Worm (Caenorhabditis elegans): ENCODE data around the gene T07A5.1.

DNA sequence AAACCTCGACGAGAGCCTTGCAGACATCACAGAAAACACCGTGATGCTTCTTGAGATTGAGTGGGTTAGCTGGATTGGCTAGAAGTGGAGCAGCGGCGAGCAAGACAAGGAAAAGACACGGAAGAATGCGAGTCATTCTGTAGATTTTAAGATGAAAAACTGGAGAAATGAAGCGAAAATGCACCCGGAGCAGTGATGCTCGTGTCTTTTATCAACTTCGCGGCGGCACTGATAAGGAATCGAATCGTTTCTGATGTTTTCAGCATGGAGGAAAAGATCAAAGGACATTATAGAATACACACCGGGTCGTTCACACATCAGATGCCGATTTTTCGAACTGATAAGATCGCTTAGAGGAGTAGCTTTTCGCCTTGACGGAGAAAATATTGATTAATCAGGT, 49.4 kb upstream of the T07A5.1 start, which contains the start of gene spp-1:
- TF ChIP-seq lin-13 (tag; optimal IDR thresholded peaks at IDR 0.05) (no peak), mab-5 (tag; optimal IDR thresholded peaks at IDR 0.05) (no peak)
